Worm (Caenorhabditis elegans): ENCODE data around the gene srg-54.

DNA sequence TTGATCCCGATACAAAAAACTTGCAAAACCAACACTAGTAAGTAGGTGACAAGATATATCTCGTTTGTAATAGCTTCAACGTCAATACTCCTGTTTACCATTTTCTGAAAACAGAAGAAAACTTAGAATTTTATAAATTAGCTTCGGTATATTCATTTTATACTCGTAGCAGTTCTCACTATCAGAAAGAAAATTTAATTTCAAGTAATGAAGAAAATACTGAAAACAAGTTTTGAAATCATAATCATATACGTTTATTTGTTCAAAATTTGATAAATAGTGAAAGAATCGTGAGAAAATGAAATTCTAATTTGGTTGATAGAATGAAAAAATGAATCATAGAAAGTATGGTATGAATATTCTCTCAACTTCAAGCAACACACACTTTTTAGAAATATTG is 30.6 kb upstream of the srg-54 start, which contains the start of gene C30G7.5:
- TF ChIP-seq skn-1 (tag; optimal IDR thresholded peaks at IDR 0.05): no peak
- no peak for TF ChIP-seq elt-3 (tag; optimal IDR thresholded peaks at IDR 0.05)
- no peak for TF ChIP-seq zag-1 (tag; optimal IDR thresholded peaks at IDR 0.05)
- no peak for TF ChIP-seq nhr-21 (tag; optimal IDR thresholded peaks at IDR 0.05)
- no peak for TF ChIP-seq lin-13 (GFP tag; optimal IDR thresholded peaks at IDR 0.05)
- TF ChIP-seq lsy-2 (tag; optimal IDR thresholded peaks at IDR 0.05): no peak
- TF ChIP-seq R02D3.7 (tag; optimal IDR thresholded peaks at IDR 0.05): no peak
- no peak for TF ChIP-seq nhr-237 (tag; optimal IDR thresholded peaks at IDR 0.05)
- no peak for TF ChIP-seq peb-1 (tag; optimal IDR thresholded peaks at IDR 0.05)
- TF ChIP-seq snpc-4 (tag; optimal IDR thresholded peaks at IDR 0.05): no peak
- TF ChIP-seq ceh-82 (tag; optimal IDR thresholded peaks at IDR 0.05): no peak
- TF ChIP-seq ztf-11 (tag; optimal IDR thresholded peaks at IDR 0.05): no peak
- no peak for TF ChIP-seq mdl-1 (tag; optimal IDR thresholded peaks at IDR 0.05)
